Fruit fly (Drosophila melanogaster): Measurements from ENCODE around the gene Wdr81.
A peak's percentile ranks its signal among the peaks of the same experiment; 100 is the strongest.

Gene Wdr81

DNA sequence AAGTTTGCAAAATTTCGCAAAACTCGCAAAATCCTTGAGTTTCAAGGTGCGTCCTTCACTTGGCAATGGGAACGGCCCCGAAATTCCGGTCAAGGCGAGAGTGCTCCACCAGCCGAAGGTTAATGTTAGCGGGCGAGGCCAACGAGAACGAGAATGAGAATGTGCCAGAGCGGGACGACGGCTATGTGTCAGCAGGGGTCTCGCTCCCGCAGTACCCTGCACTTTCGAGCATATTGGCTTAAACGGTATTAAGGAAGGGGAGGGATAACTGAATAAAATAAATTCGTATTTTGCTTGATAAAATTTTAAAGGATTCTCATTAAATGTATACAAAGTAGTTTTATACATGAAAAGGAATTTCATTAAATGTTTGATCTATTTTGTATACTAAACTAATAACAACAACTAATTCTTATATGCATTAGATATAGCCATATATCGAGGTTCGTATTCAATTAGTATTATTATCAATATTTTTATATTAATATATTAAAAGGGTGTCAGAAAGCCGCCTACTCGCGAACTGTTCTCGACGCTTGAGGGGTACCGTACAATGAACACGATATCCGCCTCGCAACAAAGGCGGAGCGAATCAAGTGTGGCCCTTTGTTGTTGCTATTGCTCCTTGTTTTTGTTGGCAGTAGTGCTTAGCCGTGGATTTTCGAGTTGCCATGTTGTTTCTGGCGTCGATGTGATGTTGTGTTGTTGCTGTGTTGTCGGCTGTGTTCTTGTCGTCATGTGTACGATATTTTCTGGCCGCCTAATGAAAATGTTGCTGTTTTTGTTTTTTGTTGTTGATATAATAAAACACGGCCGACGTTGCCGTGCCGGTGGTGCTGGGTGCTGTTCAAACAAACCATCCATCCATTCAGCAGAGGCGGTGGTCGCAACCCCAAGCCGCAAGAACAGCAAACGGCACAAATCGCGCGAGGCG lies 14.1 kb downstream of the Wdr81 start (continued):
- TF ChIP-seq woc (GFP tag; optimal IDR thresholded peaks at IDR 0.05) (peak; percentile 93), dsf (GFP tag; optimal IDR thresholded peaks at IDR 0.05; ENCODE audit: borderline replicate concordance) (no peak), psq (GFP tag; optimal IDR thresholded peaks at IDR 0.05) (peak; percentile 88)

DNA sequence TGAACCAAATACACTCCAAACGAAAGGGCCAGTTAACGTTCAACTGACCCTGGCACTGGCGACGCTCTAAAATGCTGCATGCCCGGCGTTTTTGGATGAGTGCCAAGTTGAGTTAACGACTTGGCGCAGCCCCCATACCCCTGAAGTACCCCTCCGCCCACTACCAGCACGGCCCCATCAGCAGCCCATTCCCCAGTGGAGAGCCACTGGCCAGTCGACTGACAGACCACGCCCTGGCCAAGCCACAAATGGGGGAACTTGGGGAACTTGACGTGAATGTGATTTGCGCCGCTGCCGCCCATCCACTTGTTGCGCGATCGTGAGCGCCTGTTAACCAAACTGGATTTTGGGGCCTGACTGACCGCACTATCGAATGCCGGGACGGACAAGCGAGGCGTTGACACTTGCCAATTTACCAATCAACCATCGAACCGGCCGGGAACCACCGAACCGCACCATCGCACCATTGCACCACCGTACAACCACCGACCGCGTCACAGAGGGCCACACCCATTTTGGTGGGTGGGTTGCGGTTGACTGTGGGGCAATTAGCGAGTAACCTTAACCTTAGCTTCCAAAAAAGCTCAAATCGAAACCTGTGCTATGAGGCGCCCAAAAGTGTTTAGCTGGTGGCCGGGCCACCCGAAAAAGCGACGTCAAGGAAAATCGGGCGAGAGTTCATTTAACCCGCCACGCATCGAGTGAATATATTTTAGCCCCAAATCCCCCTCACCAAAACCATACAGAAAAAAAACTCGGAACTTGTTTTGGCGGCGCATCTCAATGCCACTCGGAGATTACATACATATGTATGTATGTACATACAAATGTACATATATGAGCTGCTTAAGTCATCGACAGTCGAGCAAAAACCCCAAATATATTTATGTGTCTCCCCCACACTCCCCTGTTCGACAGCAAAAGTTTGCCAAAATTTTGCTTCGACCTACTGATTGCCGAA lies 15.0 kb downstream of the Wdr81 start:
- TF ChIP-seq sage (GFP tag; optimal IDR thresholded peaks at IDR 0.05) (peak; percentile 53), N (GFP tag; optimal IDR thresholded peaks at IDR 0.05) (no peak), br (GFP tag; optimal IDR thresholded peaks at IDR 0.05) (peak; percentile 59), rgr (GFP tag; optimal IDR thresholded peaks at IDR 0.05) (peak; percentile 1), h (GFP tag; optimal IDR thresholded peaks at IDR 0.05) (no peak), GATAd (GFP tag; optimal IDR thresholded peaks at IDR 0.05) (no peak), Vsx2 (GFP tag; optimal IDR thresholded peaks at IDR 0.05; ENCODE audit: partially characterized antibody) (no peak), dl (GFP tag; optimal IDR thresholded peaks at IDR 0.05; ENCODE audit: insufficient read depth in 1 of 2, partially characterized antibody in 2 of 2) (peak; percentile 59 to 62), CG32264 (GFP tag; optimal IDR thresholded peaks at IDR 0.05) (no peak), foxo (GFP tag; optimal IDR thresholded peaks at IDR 0.05) (no peak), tai (GFP tag; optimal IDR thresholded peaks at IDR 0.05) (no peak), CG9705 (GFP tag; optimal IDR thresholded peaks at IDR 0.05) (no peak), Rel (GFP tag; optimal IDR thresholded peaks at IDR 0.05) (no peak), Rel (tag; optimal IDR thresholded peaks at IDR 0.05) (peak; percentile 100), Myc (optimal IDR thresholded peaks at IDR 0.05) (no peak), Abd-B (GFP tag; optimal IDR thresholded peaks at IDR 0.05) (no peak), Dfd (GFP tag; optimal IDR thresholded peaks at IDR 0.05) (no peak), dmrt93B (GFP tag; optimal IDR thresholded peaks at IDR 0.05) (no peak), Hr78 (GFP tag; optimal IDR thresholded peaks at IDR 0.05) (no peak), fru (GFP tag; optimal IDR thresholded peaks at IDR 0.05) (peak; percentile 23), ey (GFP tag; optimal IDR thresholded peaks at IDR 0.05) (no peak), dsf (GFP tag; optimal IDR thresholded peaks at IDR 0.05; ENCODE audit: borderline replicate concordance) (no peak), Hr83 (GFP tag; optimal IDR thresholded peaks at IDR 0.05; ENCODE audit: poor library complexity, severe bottlenecking) (no peak), jim (GFP tag; optimal IDR thresholded peaks at IDR 0.05) (no peak), Hnf4 (GFP tag; optimal IDR thresholded peaks at IDR 0.05) (no peak), sv (GFP tag; optimal IDR thresholded peaks at IDR 0.05) (no peak), Jra (GFP tag; optimal IDR thresholded peaks at IDR 0.05) (peak; percentile 40), CrebA (GFP tag; optimal IDR thresholded peaks at IDR 0.05; ENCODE audit: borderline replicate concordance) (no peak), pan (optimal IDR thresholded peaks at IDR 0.05) (no peak), woc (GFP tag; optimal IDR thresholded peaks at IDR 0.05) (no peak), HLH106 (tag; optimal IDR thresholded peaks at IDR 0.05) (no peak), usp (GFP tag; optimal IDR thresholded peaks at IDR 0.05) (no peak), OdsH (GFP tag; optimal IDR thresholded peaks at IDR 0.05) (no peak), Sp1 (GFP tag; optimal IDR thresholded peaks at IDR 0.05) (peak; percentile 27), Dif (GFP tag; optimal IDR thresholded peaks at IDR 0.05; ENCODE audit: partially characterized antibody) (no peak), Mio (GFP tag; optimal IDR thresholded peaks at IDR 0.05) (no peak), lola (GFP tag; optimal IDR thresholded peaks at IDR 0.05) (no peak), psq (GFP tag; optimal IDR thresholded peaks at IDR 0.05) (peak; percentile 5), brk (GFP tag; optimal IDR thresholded peaks at IDR 0.05) (no peak)

All from whole organism, wandering third instar larva.